Fruit fly (Drosophila melanogaster) whole organism, embryonic: ENCODE data around the gene CG9393.

Source experiments
- Bdp1 ChIP-seq: fragments of 200-800 bp; sonication (Bioruptor generic); optimal IDR thresholded peaks from 3 replicates; lab custom pipeline; 2016; ENCODE audit warnings: missing biosample characterization, missing genetic modification characterization
- Blimp-1 ChIP-seq: fragments of 200-800 bp; sonication (Bioruptor generic); optimal IDR thresholded peaks from 3 replicates; lab custom pipeline; 2018; ENCODE audit warnings: missing biosample characterization, missing genetic modification characterization, mild to moderate bottlenecking, moderate library complexity, missing genetic modification reagents
- CG10274 ChIP-seq: fragments of 200-800 bp; sonication (Bioruptor generic); optimal IDR thresholded peaks from 3 replicates; lab custom pipeline; 2017; ENCODE audit warnings: missing biosample characterization, mild to moderate bottlenecking, missing genetic modification characterization
- CG11456 ChIP-seq: fragments of 200-800 bp; sonication (Bioruptor generic); IDR thresholded peaks from 3 replicates; pipeline ENCODE4 v1.3.6; 2022; ENCODE audit warnings: missing biosample characterization, missing genetic modification characterization
- CG11695 ChIP-seq: fragments of 200-800 bp; sonication (Bioruptor generic); IDR thresholded peaks from 3 replicates; pipeline ENCODE4 v1.3.6; 2022; ENCODE audit warnings: missing biosample characterization, missing genetic modification characterization
- CG12769 ChIP-seq: fragments of 200-800 bp; sonication (Bioruptor generic); optimal IDR thresholded peaks from 2 replicates; lab custom pipeline; 2019; ENCODE audit warnings: missing biosample characterization, mild to moderate bottlenecking, missing genetic modification characterization, moderate library complexity
- CG13424 ChIP-seq: fragments of 200-800 bp; sonication (Bioruptor generic); optimal IDR thresholded peaks from 2 replicates; lab custom pipeline; 2019; ENCODE audit warnings: missing biosample characterization, mild to moderate bottlenecking, missing genetic modification characterization, moderate library complexity
- CG13624 ChIP-seq: fragments of 200-800 bp; sonication (Bioruptor generic); optimal IDR thresholded peaks from 2 replicates; lab custom pipeline; 2016; ENCODE audit warnings: missing biosample characterization, missing genetic modification characterization
- CG14710 ChIP-seq: fragments of 200-800 bp; sonication (Bioruptor generic); optimal IDR thresholded peaks from 3 replicates; lab custom pipeline; 2019; ENCODE audit warnings: missing biosample characterization, mild to moderate bottlenecking, missing genetic modification characterization, moderate library complexity
- CG15601 ChIP-seq: fragments of 200-800 bp; sonication (Bioruptor generic); optimal IDR thresholded peaks from 3 replicates; lab custom pipeline; 2019; ENCODE audit warnings: missing biosample characterization, mild to moderate bottlenecking, missing genetic modification characterization, moderate library complexity
- CG17186 ChIP-seq: fragments of 200-800 bp; sonication (Bioruptor generic); optimal IDR thresholded peaks from 3 replicates; lab custom pipeline; 2017; ENCODE audit warnings: missing biosample characterization, missing genetic modification reagents, missing genetic modification characterization
- CG17359 ChIP-seq: fragments of 200-800 bp; sonication (Bioruptor generic); optimal IDR thresholded peaks from 3 replicates; lab custom pipeline; 2018; ENCODE audit warnings: missing biosample characterization, mild to moderate bottlenecking, missing genetic modification characterization, moderate library complexity
- CG17829 ChIP-seq: fragments of 200-800 bp; optimal IDR thresholded peaks from 2 replicates; lab custom pipeline; 2019; ENCODE audit warnings: missing biosample characterization, mild to moderate bottlenecking, missing genetic modification characterization, moderate library complexity
- CG2116 ChIP-seq: fragments of 200-800 bp; sonication (Bioruptor generic); optimal IDR thresholded peaks from 3 replicates; lab custom pipeline; 2018; ENCODE audit warnings: missing biosample characterization, mild to moderate bottlenecking, missing genetic modification characterization
- CG30431 ChIP-seq: fragments of 200-800 bp; sonication (Bioruptor generic); optimal IDR thresholded peaks from 2 replicates; lab custom pipeline; 2017; ENCODE audit warnings: missing biosample characterization, missing genetic modification characterization
- CG34422 ChIP-seq: fragments of 200-800 bp; sonication (Bioruptor generic); IDR thresholded peaks from 3 replicates; pipeline ENCODE4 v1.3.6; 2022; ENCODE audit warnings: missing biosample characterization, missing genetic modification characterization
- CG3847 ChIP-seq: fragments of 200-800 bp; sonication (Bioruptor generic); IDR thresholded peaks from 2 replicates; pipeline ENCODE4 v1.3.6; 2022; ENCODE audit warnings: missing biosample characterization, missing genetic modification characterization
- CG42726 ChIP-seq: fragments of 200-800 bp; sonication (Bioruptor generic); IDR thresholded peaks from 2 replicates; pipeline ENCODE4 v1.3.6; 2022; ENCODE audit warnings: missing biosample characterization, missing genetic modification characterization; ENCODE audit not compliant: partially characterized antibody
- CG5180 ChIP-seq: fragments of 200-800 bp; sonication (Bioruptor generic); optimal IDR thresholded peaks from 3 replicates; lab custom pipeline; 2017; ENCODE audit warnings: missing biosample characterization, missing genetic modification characterization, mild to moderate bottlenecking, moderate library complexity, missing genetic modification reagents
- CG7839 ChIP-seq: fragments of 200-800 bp; sonication (Bioruptor generic); optimal IDR thresholded peaks from 3 replicates; lab custom pipeline; 2018; ENCODE audit warnings: missing biosample characterization, mild to moderate bottlenecking, missing genetic modification characterization, moderate library complexity
- CG8478 ChIP-seq: fragments of >200 bp; optimal IDR thresholded peaks from 2 replicates; lab custom pipeline; 2018
- CG9609 ChIP-seq: fragments of 200-800 bp; sonication (Bioruptor generic); optimal IDR thresholded peaks from 3 replicates; lab custom pipeline; 2016; ENCODE audit warnings: missing biosample characterization, missing genetic modification characterization
- Camta ChIP-seq: fragments of 200-800 bp; sonication (Bioruptor generic); optimal IDR thresholded peaks from 2 replicates; lab custom pipeline; 2016; ENCODE audit warnings: missing biosample characterization, missing genetic modification characterization
- Dek ChIP-seq: fragments of 200-800 bp; sonication (Bioruptor generic); optimal IDR thresholded peaks from 3 replicates; lab custom pipeline; 2019; ENCODE audit warnings: missing biosample characterization, mild to moderate bottlenecking, missing genetic modification characterization, moderate library complexity
- HmgD ChIP-seq: fragments of 200-800 bp; sonication (Bioruptor generic); optimal IDR thresholded peaks from 3 replicates; lab custom pipeline; 2016; ENCODE audit warnings: missing biosample characterization, missing genetic modification characterization
- Hmr ChIP-seq: fragments of 200-800 bp; sonication (Bioruptor generic); optimal IDR thresholded peaks from 3 replicates; lab custom pipeline; 2017; ENCODE audit warnings: mild to moderate bottlenecking, missing biosample characterization, missing genetic modification reagents, missing genetic modification characterization
- MBD-R2 ChIP-seq: fragments of 200-800 bp; sonication (Bioruptor generic); IDR thresholded peaks from 2 replicates; pipeline ENCODE4 v1.3.6; 2022; ENCODE audit warnings: missing biosample characterization, missing genetic modification characterization
- NC2β ChIP-seq: fragments of 200-800 bp; sonication (Bioruptor generic); optimal IDR thresholded peaks from 2 replicates; lab custom pipeline; 2016; ENCODE audit warnings: missing biosample characterization, missing genetic modification characterization
- Optix ChIP-seq: fragments of 200-800 bp; sonication (Bioruptor generic); IDR thresholded peaks from 3 replicates; pipeline ENCODE4 v1.3.6; 2022; ENCODE audit warnings: missing biosample characterization, missing genetic modification characterization
- Ptx1 ChIP-seq: fragments of 200-800 bp; sonication (Bioruptor generic); IDR thresholded peaks from 2 replicates; pipeline ENCODE4 v1.3.6; 2022; ENCODE audit warnings: missing biosample characterization, missing genetic modification characterization
- Side ChIP-seq: fragments of 200-800 bp; sonication (Bioruptor generic); optimal IDR thresholded peaks from 2 replicates; lab custom pipeline; 2016; ENCODE audit warnings: missing biosample characterization, missing genetic modification characterization
- Sry-δ ChIP-seq: fragments of 200-800 bp; sonication (Bioruptor generic); optimal IDR thresholded peaks from 2 replicates; lab custom pipeline; 2016; ENCODE audit warnings: missing biosample characterization, missing genetic modification characterization
- az2 ChIP-seq: fragments of 200-800 bp; sonication (Bioruptor generic); optimal IDR thresholded peaks from 3 replicates; lab custom pipeline; 2016; ENCODE audit warnings: missing biosample characterization, missing genetic modification characterization
- caup ChIP-seq: fragments of 200-800 bp; sonication (Bioruptor generic); optimal IDR thresholded peaks from 3 replicates; lab custom pipeline; 2017; ENCODE audit warnings: missing biosample characterization, mild to moderate bottlenecking, missing genetic modification characterization, moderate library complexity; ENCODE audit not compliant: severe bottlenecking
- danr ChIP-seq: fragments of 200-800 bp; sonication (Bioruptor generic); IDR thresholded peaks from 2 replicates; pipeline ENCODE4 v1.3.6; 2022; ENCODE audit warnings: missing biosample characterization, missing genetic modification characterization
- ems ChIP-seq: fragments of 200-800 bp; sonication (Bioruptor generic); optimal IDR thresholded peaks from 3 replicates; lab custom pipeline; 2016; ENCODE audit warnings: missing biosample characterization, missing genetic modification characterization
- ewg ChIP-seq: fragments of 200-800 bp; sonication (Bioruptor generic); optimal IDR thresholded peaks from 3 replicates; lab custom pipeline; 2017; ENCODE audit warnings: mild to moderate bottlenecking, missing biosample characterization, missing genetic modification reagents, missing genetic modification characterization
- fru ChIP-seq: fragments of >200 bp; optimal IDR thresholded peaks from 2 replicates; lab custom pipeline; 2017
- fu2 ChIP-seq: fragments of 200-800 bp; sonication (Bioruptor generic); optimal IDR thresholded peaks from 2 replicates; lab custom pipeline; 2016; ENCODE audit warnings: missing biosample characterization, missing genetic modification characterization
- gce ChIP-seq: fragments of 200-800 bp; sonication (Bioruptor generic); IDR thresholded peaks from 3 replicates; pipeline ENCODE4 v1.3.6; 2022; ENCODE audit warnings: missing biosample characterization, missing genetic modification characterization
- jing ChIP-seq: fragments of 200-800 bp; sonication (Bioruptor generic); optimal IDR thresholded peaks from 2 replicates; lab custom pipeline; 2018; ENCODE audit warnings: missing biosample characterization, mild to moderate bottlenecking, missing genetic modification characterization
- jumu ChIP-seq: fragments of 200-800 bp; sonication (Bioruptor generic); optimal IDR thresholded peaks from 3 replicates; lab custom pipeline; 2016; ENCODE audit warnings: missing biosample characterization, missing genetic modification characterization
- mam ChIP-seq: fragments of 200-800 bp; sonication (Bioruptor generic); optimal IDR thresholded peaks from 3 replicates; lab custom pipeline; 2016; ENCODE audit warnings: missing biosample characterization, missing genetic modification characterization
- nerfin-1 ChIP-seq: fragments of 200-800 bp; sonication (Bioruptor generic); optimal IDR thresholded peaks from 3 replicates; lab custom pipeline; 2019; ENCODE audit warnings: missing biosample characterization, mild to moderate bottlenecking, missing genetic modification characterization, moderate library complexity
- nerfin-2 ChIP-seq: fragments of 200-800 bp; sonication (Bioruptor generic); IDR thresholded peaks from 2 replicates; pipeline ENCODE4 v1.3.6; 2022; ENCODE audit warnings: missing biosample characterization, missing genetic modification characterization; ENCODE audit not compliant: partially characterized antibody
- sens-2 ChIP-seq: fragments of 200-800 bp; sonication (Bioruptor generic); IDR thresholded peaks from 2 replicates; pipeline ENCODE4 v1.3.6; 2022; ENCODE audit warnings: missing biosample characterization, missing genetic modification characterization
- sim ChIP-seq: fragments of 200-800 bp; sonication (Bioruptor generic); IDR thresholded peaks from 2 replicates; pipeline ENCODE4 v1.3.6; 2022; ENCODE audit warnings: missing biosample characterization, missing genetic modification characterization
- sqz ChIP-seq: fragments of 200-800 bp; sonication (Bioruptor generic); optimal IDR thresholded peaks from 3 replicates; lab custom pipeline; 2018; ENCODE audit warnings: missing biosample characterization, mild to moderate bottlenecking, missing genetic modification characterization
- stc ChIP-seq: fragments of 200-800 bp; sonication (Bioruptor generic); IDR thresholded peaks from 2 replicates; pipeline ENCODE4 v1.3.6; 2022; ENCODE audit warnings: missing biosample characterization, missing genetic modification characterization
- tap ChIP-seq: fragments of 200-800 bp; optimal IDR thresholded peaks from 3 replicates; lab custom pipeline; 2019; ENCODE audit warnings: missing biosample characterization, mild to moderate bottlenecking, missing genetic modification characterization, moderate library complexity
- zf30C ChIP-seq: fragments of 200-800 bp; sonication (Bioruptor generic); optimal IDR thresholded peaks from 3 replicates; lab custom pipeline; 2018; ENCODE audit warnings: missing biosample characterization, mild to moderate bottlenecking, missing genetic modification characterization
- zfh1 ChIP-seq: fragments of 200-800 bp; sonication (Bioruptor generic); IDR thresholded peaks from 3 replicates; pipeline ENCODE4 v1.3.6; 2022; ENCODE audit warnings: missing biosample characterization, missing genetic modification characterization

The CG9393 gene

DNA sequence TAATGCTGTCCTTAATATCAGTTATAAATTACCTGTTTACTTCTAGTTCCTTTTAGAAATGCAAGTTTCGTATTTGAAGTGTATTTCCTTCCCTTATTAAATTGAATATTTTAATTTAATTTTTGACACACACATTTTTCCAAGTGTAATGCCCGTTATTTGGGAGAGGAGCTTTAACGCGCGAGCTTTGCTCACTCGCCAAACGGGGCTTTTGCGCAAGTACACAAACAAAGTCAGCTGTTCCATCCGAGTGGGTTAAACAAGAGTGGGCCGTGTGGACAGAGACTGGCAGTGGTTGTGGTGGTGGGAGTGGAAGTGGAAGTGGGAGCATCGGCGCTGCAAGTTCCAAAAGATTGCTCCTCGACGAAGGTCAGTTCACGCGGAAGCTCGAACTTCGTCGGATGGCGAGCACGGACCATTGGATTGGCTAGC, 17.6 kb upstream of the CG9393 start, which contains the start of gene CG8301 (continued):
- TF ChIP-seq CG11695 (GFP tag; lab: Robert Waterston, UW) (peak; percentile 56; the same call in 2 of the 3 replicates), MBD-R2 (GFP tag; lab: Robert Waterston, UW) (0 out of 2 replicates have a peak, but pooled peaks have one; percentile 31), jing (no peak), mam (peak; percentile 24), CG11456 (no peak), Ptx1 (GFP tag; lab: Robert Waterston, UW) (0 out of 2 replicates have a peak, but pooled peaks have one; percentile 10), CG8478 (lab: Kevin White, UChicago) (no peak), CG13624 (no peak), nerfin-2 (GFP tag; lab: Robert Waterston, UW) (no peak), tap (tag; lab: Kevin White, UChicago) (peak; percentile 15), ewg (GFP tag; lab: Kevin White, UChicago) (peak; percentile 87), Bdp1 (GFP tag; lab: Kevin White, UChicago) (no peak), caup (peak; percentile 6), CG5180 (GFP tag; lab: Kevin White, UChicago) (peak; percentile 20), fu2 (no peak), sim (GFP tag; lab: Robert Waterston, UW) (no peak), CG7839 (tag; lab: Kevin White, UChicago) (peak; percentile 45), CG12769 (tag; lab: Kevin White, UChicago) (peak; percentile 43), az2 (GFP tag; lab: Kevin White, UChicago) (peak; percentile 5), CG2116 (GFP tag; lab: Kevin White, UChicago) (no peak), CG17186 (no peak), Dek (tag; lab: Kevin White, UChicago) (peak; percentile 31), zf30C (GFP tag; lab: Kevin White, UChicago) (peak; percentile 70), CG9609 (GFP tag; lab: Kevin White, UChicago) (no peak), CG17829 (no peak), ems (GFP tag; lab: Kevin White, UChicago) (no peak), CG42726 (GFP tag; lab: Robert Waterston, UW) (no peak), nerfin-1 (tag; lab: Kevin White, UChicago) (no peak), CG13424 (tag; lab: Kevin White, UChicago) (peak; percentile 53), sens-2 (no peak), Blimp-1 (GFP tag; lab: Kevin White, UChicago) (peak; percentile 7), stc (GFP tag; lab: Robert Waterston, UW) (peak; percentile 40; the same call in 1 of the 2 replicates), CG10274 (GFP tag; lab: Kevin White, UChicago) (no peak), CG14710 (no peak), danr (GFP tag; lab: Robert Waterston, UW) (no peak), gce (GFP tag; lab: Robert Waterston, UW) (no peak), NC2β (GFP tag; lab: Kevin White, UChicago) (no peak), CG34422 (GFP tag; lab: Robert Waterston, UW) (no peak), zfh1 (GFP tag; lab: Robert Waterston, UW) (no peak), CG3847 (GFP tag; lab: Robert Waterston, UW) (no peak), Optix (GFP tag; lab: Robert Waterston, UW) (no peak), CG15601 (tag; lab: Kevin White, UChicago) (no peak), HmgD (GFP tag; lab: Kevin White, UChicago) (no peak), jumu (GFP tag; lab: Kevin White, UChicago) (no peak), Side (GFP tag; lab: Kevin White, UChicago) (no peak), CG17359 (tag; lab: Kevin White, UChicago) (no peak), fru (lab: Kevin White, UChicago) (no peak), Sry-δ (no peak), CG30431 (no peak), Camta (GFP tag; lab: Kevin White, UChicago) (peak; percentile 14), Hmr (GFP tag; lab: Kevin White, UChicago) (peak; percentile 49), sqz (GFP tag; lab: Kevin White, UChicago) (no peak)
